Worm (Caenorhabditis elegans) whole organism, L4 larva: Measurements from ENCODE around the gene R11D1.2.

Experiments used
- F10B5.3 ChIP-seq: sonication (generic microtip); optimal IDR thresholded peaks from 2 replicates; lab custom pipeline; 2016; ENCODE audit warnings: mild to moderate bottlenecking, missing genetic modification characterization, missing compliant biosample characterization
- F26F4.8 ChIP-seq: fragments of 200-800 bp; sonication (Bioruptor generic); conservative IDR thresholded peaks from 2 replicates; pipeline ENCODE4 v1.3.6; 2022; ENCODE audit warnings: missing genetic modification characterization, missing compliant biosample characterization
- F44E2.7 ChIP-seq: fragments of 200-800 bp; sonication (Bioruptor generic); IDR thresholded peaks from 2 replicates; pipeline ENCODE4 v2.1.2; 2022; ENCODE audit warnings: missing genetic modification characterization, missing compliant biosample characterization
- F49E8.2 ChIP-seq: sonication (generic microtip); optimal IDR thresholded peaks from 2 replicates; lab custom pipeline; 2016; ENCODE audit warnings: missing compliant biosample characterization, mild to moderate bottlenecking, missing genetic modification characterization, borderline replicate concordance
- R02D3.7 ChIP-seq: fragments of 150-350 bp; sonication (generic microtip); optimal IDR thresholded peaks from 3 replicates; lab custom pipeline; 2014; ENCODE audit warnings: missing biosample characterization, missing genetic modification characterization
- T20F7.1 ChIP-seq: fragments of 200-800 bp; sonication (Bioruptor generic); optimal IDR thresholded peaks from 2 replicates; lab custom pipeline; 2018; ENCODE audit warnings: mild to moderate bottlenecking, missing genetic modification characterization, missing compliant biosample characterization
- Y48G9A.11 ChIP-seq: fragments of 200-800 bp; sonication (Bioruptor generic); IDR thresholded peaks from 2 replicates; pipeline ENCODE4 v1.3.6; 2022; ENCODE audit warnings: missing genetic modification reagents, missing genetic modification characterization, missing compliant biosample characterization
- ZK337.2 ChIP-seq: fragments of 200-800 bp; sonication (Bioruptor generic); IDR thresholded peaks from 2 replicates; pipeline ENCODE4 v1.3.6; 2022; ENCODE audit warnings: missing genetic modification reagents, missing genetic modification characterization, missing compliant biosample characterization
- aha-1 ChIP-seq: fragments of 150-350 bp; peaks from one replicate; lab custom pipeline; 2014; ENCODE audit warnings: missing biosample characterization, missing genetic modification characterization
- ama-1 ChIP-seq: fragments of 150-350 bp; optimal IDR thresholded peaks from 2 replicates; lab custom pipeline; 2014; ENCODE audit warnings: inconsistent platforms, mixed read lengths
- ceh-28 ChIP-seq: fragments of 150-350 bp; optimal IDR thresholded peaks from 2 replicates; lab custom pipeline; 2014; ENCODE audit warnings: missing biosample characterization, missing genetic modification reagents, missing genetic modification characterization
- ceh-32 ChIP-seq: sonication (generic microtip); optimal IDR thresholded peaks from 2 replicates; lab custom pipeline; 2016; ENCODE audit warnings: mild to moderate bottlenecking, missing genetic modification characterization, missing compliant biosample characterization; ENCODE audit not compliant: poor library complexity
- ceh-62 ChIP-seq: sonication (generic microtip); optimal IDR thresholded peaks from 2 replicates; lab custom pipeline; 2017; ENCODE audit warnings: missing biosample characterization, missing genetic modification characterization
- ces-1 ChIP-seq: fragments of 150-350 bp; sonication (generic microtip); optimal IDR thresholded peaks from 4 replicates; lab custom pipeline; 2014; ENCODE audit warnings: missing biosample characterization, missing genetic modification reagents, missing genetic modification characterization
- daf-12 ChIP-seq: fragments of 150-350 bp; optimal IDR thresholded peaks from 2 replicates; lab custom pipeline; 2014; ENCODE audit warnings: missing biosample characterization, missing genetic modification reagents, missing genetic modification characterization
- dpl-1 ChIP-seq: fragments of 150-350 bp; optimal IDR thresholded peaks from 2 replicates; lab custom pipeline; 2014; ENCODE audit warnings: missing biosample characterization, missing genetic modification reagents, missing genetic modification characterization
- dve-1 ChIP-seq: sonication (generic microtip); optimal IDR thresholded peaks from 2 replicates; lab custom pipeline; 2017; ENCODE audit warnings: antibody characterized with exemption, mild to moderate bottlenecking, missing genetic modification characterization, missing compliant biosample characterization; ENCODE audit not compliant: insufficient read depth
- fkh-10 ChIP-seq: fragments of 150-350 bp; optimal IDR thresholded peaks from 2 replicates; lab custom pipeline; 2014; ENCODE audit warnings: missing biosample characterization, missing genetic modification reagents, missing genetic modification characterization
- fos-1 ChIP-seq: fragments of 150-350 bp; optimal IDR thresholded peaks from 2 replicates; lab custom pipeline; 2014; ENCODE audit warnings: missing biosample characterization, missing genetic modification characterization
- gei-8 ChIP-seq: fragments of 200-800 bp; sonication (Bioruptor generic); optimal IDR thresholded peaks from 2 replicates; lab custom pipeline; 2018; ENCODE audit warnings: mild to moderate bottlenecking, missing genetic modification characterization, missing compliant biosample characterization
- hlh-11 ChIP-seq: fragments of 200-800 bp; sonication (Bioruptor generic); optimal IDR thresholded peaks from 2 replicates; lab custom pipeline; 2018; ENCODE audit warnings: mild to moderate bottlenecking, missing genetic modification characterization, missing compliant biosample characterization
- hlh-30 ChIP-seq: sonication (generic microtip); optimal IDR thresholded peaks from 2 replicates; lab custom pipeline; 2017; ENCODE audit warnings: antibody characterized with exemption, mild to moderate bottlenecking, missing genetic modification characterization, missing compliant biosample characterization; ENCODE audit not compliant: insufficient read depth
- hmg-1.1 ChIP-seq: fragments of 200-800 bp; sonication (Bioruptor generic); IDR thresholded peaks from 2 replicates; pipeline ENCODE4 v1.3.6; 2022; ENCODE audit warnings: missing genetic modification reagents, missing genetic modification characterization, missing compliant biosample characterization
- lin-1 ChIP-seq: fragments of 200-800 bp; sonication (Bioruptor generic); IDR thresholded peaks from 2 replicates; pipeline ENCODE4 v1.3.6; 2022; ENCODE audit warnings: missing genetic modification reagents, missing genetic modification characterization, missing compliant biosample characterization
- lin-13 ChIP-seq: fragments of 150-350 bp; optimal IDR thresholded peaks from 2 replicates; lab custom pipeline; 2014; ENCODE audit warnings: missing biosample characterization, missing genetic modification reagents, missing genetic modification characterization
- lin-15B ChIP-seq: fragments of 150-350 bp; sonication (generic microtip); optimal IDR thresholded peaks from 3 replicates; lab custom pipeline; 2014; ENCODE audit warnings: missing biosample characterization, missing genetic modification characterization
- lin-38 ChIP-seq: fragments of 200-800 bp; sonication (Bioruptor generic); IDR thresholded peaks from 2 replicates; pipeline ENCODE4 v1.3.6; 2022; ENCODE audit warnings: missing genetic modification reagents, missing genetic modification characterization, missing compliant biosample characterization
- lin-39 ChIP-seq: fragments of 150-350 bp; optimal IDR thresholded peaks from 2 replicates; lab custom pipeline; 2014; ENCODE audit warnings: missing biosample characterization, missing genetic modification reagents, missing genetic modification characterization
- madf-9 ChIP-seq: fragments of 200-800 bp; sonication (Bioruptor generic); conservative IDR thresholded peaks from 2 replicates; pipeline ENCODE4 v1.3.6; 2022; ENCODE audit warnings: missing genetic modification reagents, missing genetic modification characterization, missing compliant biosample characterization
- mes-2 ChIP-seq: sonication (generic microtip); optimal IDR thresholded peaks from 2 replicates; lab custom pipeline; 2016; ENCODE audit warnings: missing genotype, mild to moderate bottlenecking, missing genetic modification characterization, missing compliant biosample characterization; ENCODE audit not compliant: poor library complexity, severe bottlenecking
- mxl-3 ChIP-seq: fragments of 200-800 bp; sonication (Bioruptor generic); optimal IDR thresholded peaks from 2 replicates; lab custom pipeline; 2018; ENCODE audit warnings: mild to moderate bottlenecking, missing genetic modification characterization, missing compliant biosample characterization
- nhr-10 ChIP-seq: fragments of 150-350 bp; optimal IDR thresholded peaks from 2 replicates; lab custom pipeline; 2014; ENCODE audit warnings: missing biosample characterization, missing genetic modification characterization
- nhr-102 ChIP-seq: sonication (generic microtip); optimal IDR thresholded peaks from 2 replicates; lab custom pipeline; 2016; ENCODE audit warnings: mild to moderate bottlenecking, missing genetic modification characterization, moderate library complexity, missing compliant biosample characterization
- nhr-25 ChIP-seq: sonication (generic microtip); optimal IDR thresholded peaks from 2 replicates; lab custom pipeline; 2017; ENCODE audit warnings: missing genetic modification characterization, mild to moderate bottlenecking, missing compliant biosample characterization, antibody characterized with exemption, moderate library complexity, borderline replicate concordance; ENCODE audit not compliant: insufficient read depth
- nhr-28 ChIP-seq: fragments of 150-350 bp; optimal IDR thresholded peaks from 2 replicates; lab custom pipeline; 2014; ENCODE audit warnings: missing biosample characterization, missing genetic modification characterization
- nhr-42 ChIP-seq: fragments of 200-800 bp; sonication (Bioruptor generic); IDR thresholded peaks from 2 replicates; pipeline ENCODE4 v1.3.6; 2022; ENCODE audit warnings: missing genetic modification characterization, missing compliant biosample characterization
- nhr-77 ChIP-seq: fragments of 150-350 bp; optimal IDR thresholded peaks from 2 replicates; lab custom pipeline; 2014; ENCODE audit warnings: missing biosample characterization, missing genetic modification characterization
- php-3 ChIP-seq: fragments of 200-800 bp; sonication (Bioruptor generic); IDR thresholded peaks from 2 replicates; pipeline ENCODE4 v1.3.6; 2022; ENCODE audit warnings: missing genetic modification reagents, missing genetic modification characterization, missing compliant biosample characterization
- pqm-1 ChIP-seq: sonication (generic microtip); optimal IDR thresholded peaks from 2 replicates; lab custom pipeline; 2017; ENCODE audit warnings: missing biosample characterization, missing genetic modification characterization
- rbr-2 ChIP-seq: sonication (generic microtip); optimal IDR thresholded peaks from 2 replicates; lab custom pipeline; 2016; ENCODE audit warnings: missing genotype, missing genetic modification characterization, missing compliant biosample characterization
- sdz-12 ChIP-seq: fragments of 200-800 bp; sonication (Bioruptor generic); optimal IDR thresholded peaks from 2 replicates; lab custom pipeline; 2018; ENCODE audit warnings: mild to moderate bottlenecking, missing genetic modification characterization, missing compliant biosample characterization
- snpc-1.2 ChIP-seq: fragments of 200-800 bp; sonication (Bioruptor generic); IDR thresholded peaks from 2 replicates; pipeline ENCODE4 v1.3.6; 2022; ENCODE audit warnings: missing genetic modification reagents, missing genetic modification characterization, missing compliant biosample characterization
- tag-97 ChIP-seq: fragments of 200-800 bp; sonication (Bioruptor generic); IDR thresholded peaks from 2 replicates; pipeline ENCODE4 v1.3.6; 2022; ENCODE audit warnings: missing genetic modification characterization, missing compliant biosample characterization
- vab-7 ChIP-seq: fragments of 200-800 bp; sonication (Bioruptor generic); IDR thresholded peaks from 2 replicates; pipeline ENCODE4 v1.3.6; 2022; ENCODE audit warnings: missing genetic modification reagents, missing genetic modification characterization, missing compliant biosample characterization
- zag-1 ChIP-seq: fragments of 150-350 bp; optimal IDR thresholded peaks from 2 replicates; lab custom pipeline; 2014; ENCODE audit warnings: missing biosample characterization, missing genetic modification characterization
- zfp-3 ChIP-seq: fragments of 200-800 bp; sonication (Bioruptor generic); conservative IDR thresholded peaks from 2 replicates; pipeline ENCODE4 v1.3.6; 2022; ENCODE audit warnings: missing genetic modification reagents, missing genetic modification characterization, missing compliant biosample characterization
- zip-11 ChIP-seq: fragments of 200-800 bp; sonication (Bioruptor generic); IDR thresholded peaks from 2 replicates; pipeline ENCODE4 v1.3.6; 2022; ENCODE audit warnings: missing genetic modification characterization, missing compliant biosample characterization
- ztf-7 ChIP-seq: fragments of 150-350 bp; optimal IDR thresholded peaks from 2 replicates; lab custom pipeline; 2014; ENCODE audit warnings: missing biosample characterization, missing genetic modification characterization

R11D1.2 gene

DNA sequence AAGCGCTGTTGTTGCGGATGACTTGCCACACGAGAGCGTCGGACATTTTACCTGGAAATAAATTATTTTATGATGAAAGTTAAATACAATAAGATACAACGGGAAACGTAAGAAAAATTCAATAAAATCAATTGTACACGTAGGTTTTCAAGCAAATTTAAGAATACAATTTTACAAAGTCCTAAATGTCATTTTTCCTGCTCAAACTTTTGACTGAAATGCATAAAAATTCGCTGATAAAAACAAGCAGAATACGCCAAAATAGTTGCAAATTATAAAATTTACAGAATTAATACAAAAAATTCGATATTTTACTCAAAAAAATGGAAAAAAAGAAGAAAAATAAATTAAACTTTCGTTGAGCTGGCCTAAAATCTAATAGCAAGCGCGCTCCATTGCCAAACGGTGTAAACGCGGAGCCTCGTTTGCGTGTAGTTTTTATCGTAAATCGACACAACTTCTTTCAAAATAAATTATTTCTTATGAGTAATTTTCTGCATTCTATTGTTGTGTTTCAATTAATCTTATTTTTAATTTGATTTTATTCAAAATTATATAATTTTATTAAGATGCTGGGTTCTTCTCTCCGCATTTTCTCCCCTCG is 19.8 kb downstream of the R11D1.2 start, which contains the start of the genes rpl-28 and mrpl-49 (continued):
- no peak for TF ChIP-seq ceh-62 (tag; lab: Kevin White, UChicago)
- no peak for TF ChIP-seq gei-8
- TF ChIP-seq sdz-12 (GFP tag; lab: Kevin White, UChicago), result no peak
- no peak for TF ChIP-seq zip-11 (GFP tag; lab: Robert Waterston, UW)
- TF ChIP-seq mxl-3 (GFP tag; lab: Kevin White, UChicago), result no peak
- TF ChIP-seq F10B5.3 (tag; lab: Kevin White, UChicago), result no peak
- no peak for TF ChIP-seq mes-2 (tag; lab: Kevin White, UChicago)
- TF ChIP-seq nhr-10 (tag; lab: Kevin White, UChicago), result no peak
- TF ChIP-seq aha-1 (tag; lab: Kevin White, UChicago), result peak; percentile 46
- TF ChIP-seq daf-12, result no peak
- peak; percentile 85 for TF ChIP-seq dpl-1 (GFP tag; lab: Kevin White, UChicago)
- no peak for TF ChIP-seq F49E8.2 (tag; lab: Kevin White, UChicago)
- TF ChIP-seq nhr-77 (tag; lab: Kevin White, UChicago), result peak; percentile 96
- TF ChIP-seq ces-1 (GFP tag; lab: Kevin White, UChicago), result no peak
- peak; percentile 73 for TF ChIP-seq rbr-2
- no peak for TF ChIP-seq ceh-28 (tag; lab: Kevin White, UChicago)
- peak; percentile 35 for TF ChIP-seq nhr-25 (tag; lab: Kevin White, UChicago)
- TF ChIP-seq ceh-32, result no peak
- TF ChIP-seq madf-9, result 0 out of 2 replicates have a peak, but pooled peaks have one; percentile 26
- peak; percentile 86 for TF ChIP-seq lin-15B (tag; lab: Kevin White, UChicago)
- peak; percentile 54 for TF ChIP-seq nhr-102 (tag; lab: Kevin White, UChicago)
- TF ChIP-seq nhr-42 (GFP tag; lab: Robert Waterston, UW), result 0 out of 2 replicates have a peak, but pooled peaks have one; percentile 57
- TF ChIP-seq lin-13, result peak; percentile 29
- TF ChIP-seq php-3 (GFP tag; lab: Robert Waterston, UW), result no peak
- no peak for TF ChIP-seq fos-1 (tag; lab: Kevin White, UChicago)
- no peak for TF ChIP-seq F44E2.7 (GFP tag; lab: Robert Waterston, UW)
- no peak; the same call in 1 of the 2 replicates for TF ChIP-seq hmg-1.1 (GFP tag; lab: Robert Waterston, UW)
- TF ChIP-seq ama-1 (lab: Kevin White, UChicago), result peak; percentile 17
- TF ChIP-seq ZK337.2 (GFP tag; lab: Robert Waterston, UW), result 0 out of 2 replicates have a peak, but pooled peaks have one; percentile 6
- peak; percentile 80 for TF ChIP-seq nhr-28

DNA sequence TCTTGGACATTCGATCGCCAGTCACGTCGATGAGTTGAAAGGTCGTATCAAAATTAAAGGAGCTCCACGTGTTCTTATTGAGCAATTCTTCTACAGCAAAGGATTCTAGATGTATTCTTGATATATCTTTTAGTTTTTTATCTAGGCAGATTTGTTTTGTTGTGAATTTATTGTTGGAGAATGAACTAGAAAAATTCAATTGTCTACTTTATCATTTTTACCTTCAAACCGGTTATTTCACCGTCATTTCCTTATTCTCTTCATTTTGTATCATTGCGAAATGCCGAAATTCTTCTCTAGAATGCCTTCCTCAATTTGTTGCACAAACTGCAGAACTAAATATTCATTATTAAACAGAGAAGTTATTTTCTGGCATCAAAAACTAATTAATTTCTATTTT is 20.8 kb downstream of the R11D1.2 start, which contains the start of gene R11D1.10:
R11D1.10 (plus strand) TSS at position 301 of the 400 bp plus-strand sequence.
- TF ChIP-seq F26F4.8 (GFP tag; lab: Robert Waterston, UW), result no peak
- TF ChIP-seq T20F7.1 (GFP tag; lab: Kevin White, UChicago), result no peak
- TF ChIP-seq snpc-1.2 (GFP tag; lab: Robert Waterston, UW), result no peak
- TF ChIP-seq mxl-3 (GFP tag; lab: Kevin White, UChicago), result no peak
- TF ChIP-seq vab-7 (GFP tag; lab: Robert Waterston, UW), result no peak
- TF ChIP-seq tag-97 (GFP tag; lab: Robert Waterston, UW), result no peak
- TF ChIP-seq R02D3.7 (tag; lab: Kevin White, UChicago), result no peak
- TF ChIP-seq ZK337.2 (GFP tag; lab: Robert Waterston, UW), result no peak
- no peak for TF ChIP-seq zag-1 (tag; lab: Kevin White, UChicago)

DNA sequence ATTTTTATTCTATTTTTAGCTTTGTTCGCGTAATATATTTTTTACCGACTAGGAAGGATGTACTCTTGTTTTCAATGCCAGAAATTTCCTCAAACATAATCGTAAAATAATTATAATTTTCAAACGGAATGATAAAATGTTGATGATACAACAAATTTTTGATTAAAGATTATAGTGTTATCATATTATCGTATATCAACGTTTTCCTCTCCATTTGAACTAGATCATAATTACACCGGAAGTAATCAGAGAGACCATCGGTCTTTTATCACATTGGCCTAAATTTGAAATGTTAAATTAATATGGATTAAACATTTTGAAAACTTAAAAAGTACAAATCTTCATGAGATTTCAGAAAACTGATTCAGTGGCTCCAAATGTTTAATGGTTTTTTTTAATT is 24.3 kb downstream of the R11D1.2 start:
- TF ChIP-seq hlh-30 (tag; lab: Kevin White, UChicago), result no peak
- TF ChIP-seq nhr-42 (GFP tag; lab: Robert Waterston, UW), result no peak
- TF ChIP-seq Y48G9A.11 (GFP tag; lab: Robert Waterston, UW), result no peak
- peak; percentile 42 for TF ChIP-seq dve-1 (tag; lab: Kevin White, UChicago)
- no peak for TF ChIP-seq lin-39 (tag; lab: Kevin White, UChicago)
- TF ChIP-seq zag-1 (tag; lab: Kevin White, UChicago), result no peak
- peak; percentile 55 for TF ChIP-seq nhr-77 (tag; lab: Kevin White, UChicago)
- no peak for TF ChIP-seq zfp-3 (GFP tag; lab: Robert Waterston, UW)
- TF ChIP-seq lin-1, result no peak
- no peak for TF ChIP-seq aha-1 (tag; lab: Kevin White, UChicago)
- no peak for TF ChIP-seq hmg-1.1 (GFP tag; lab: Robert Waterston, UW)
- peak; percentile 58 for TF ChIP-seq pqm-1 (tag; lab: Kevin White, UChicago)
- TF ChIP-seq F10B5.3 (tag; lab: Kevin White, UChicago), result no peak
- TF ChIP-seq ztf-7 (tag; lab: Kevin White, UChicago), result no peak
- TF ChIP-seq lin-38 (GFP tag; lab: Robert Waterston, UW), result no peak
- TF ChIP-seq hlh-11 (tag; lab: Kevin White, UChicago), result peak; percentile 19
- no peak for TF ChIP-seq fkh-10 (GFP tag; lab: Kevin White, UChicago)
